Worm (Caenorhabditis elegans) whole organism, mixed stage, embryonic: ENCODE measurements around the gene F25G6.1.
A peak's percentile ranks its signal among the peaks of the same experiment; 100 is the strongest.

Source experiments
- M03D4.4 ChIP-seq: sonication (generic microtip); optimal IDR thresholded peaks from 2 replicates; lab custom pipeline; 2017; ENCODE audit warnings: mild to moderate bottlenecking, missing genetic modification characterization, missing compliant biosample characterization
- blmp-1 ChIP-seq: fragments of 150-350 bp; optimal IDR thresholded peaks from 2 replicates; lab custom pipeline; 2014; ENCODE audit warnings: missing biosample characterization, missing genetic modification characterization
- ceh-43 ChIP-seq: fragments of 200-800 bp; sonication (Bioruptor generic); optimal IDR thresholded peaks from 2 replicates; lab custom pipeline; 2018; ENCODE audit warnings: mild to moderate bottlenecking, missing genetic modification characterization, moderate library complexity, missing compliant biosample characterization
- ces-1 ChIP-seq: fragments of 150-350 bp; optimal IDR thresholded peaks from 2 replicates; lab custom pipeline; 2014; ENCODE audit warnings: missing biosample characterization, missing genetic modification reagents, missing genetic modification characterization
- cnd-1 ChIP-seq: fragments of 200-800 bp; sonication (Bioruptor generic); optimal IDR thresholded peaks from 2 replicates; lab custom pipeline; 2018; ENCODE audit warnings: mild to moderate bottlenecking, missing genetic modification characterization, missing compliant biosample characterization
- drap-1 ChIP-seq: fragments of 200-800 bp; sonication (Bioruptor generic); optimal IDR thresholded peaks from 3 replicates; lab custom pipeline; 2018; ENCODE audit warnings: mild to moderate bottlenecking, missing genetic modification characterization, missing compliant biosample characterization
- elt-1 ChIP-seq: sonication (generic microtip); optimal IDR thresholded peaks from 2 replicates; lab custom pipeline; 2017; ENCODE audit warnings: missing genetic modification characterization, mild to moderate bottlenecking, missing compliant biosample characterization, antibody characterized with exemption, moderate library complexity, borderline replicate concordance; ENCODE audit not compliant: insufficient read depth
- elt-3 ChIP-seq: fragments of 150-350 bp; optimal IDR thresholded peaks from 2 replicates; lab custom pipeline; 2014; ENCODE audit warnings: missing biosample characterization, missing genetic modification characterization
- flh-1 ChIP-seq: fragments of 200-800 bp; sonication (Bioruptor generic); optimal IDR thresholded peaks from 2 replicates; lab custom pipeline; 2018; ENCODE audit warnings: mild to moderate bottlenecking, missing genetic modification characterization, moderate library complexity, missing compliant biosample characterization
- ham-2 ChIP-seq: fragments of 200-800 bp; sonication (Bioruptor generic); optimal IDR thresholded peaks from 2 replicates; lab custom pipeline; 2018; ENCODE audit warnings: mild to moderate bottlenecking, missing genetic modification characterization, missing compliant biosample characterization
- hlh-1 ChIP-seq: fragments of 150-350 bp; optimal IDR thresholded peaks from 2 replicates; lab custom pipeline; 2014; ENCODE audit warnings: missing biosample characterization, missing genetic modification reagents, missing genetic modification characterization
- lin-13 ChIP-seq: fragments of 150-350 bp; optimal IDR thresholded peaks from 2 replicates; lab custom pipeline; 2014; ENCODE audit warnings: missing biosample characterization, missing genetic modification characterization
- lin-32 ChIP-seq: fragments of 200-800 bp; sonication (Bioruptor generic); optimal IDR thresholded peaks from 2 replicates; lab custom pipeline; 2018; ENCODE audit warnings: mild to moderate bottlenecking, missing genetic modification characterization, missing compliant biosample characterization
- lsy-2 ChIP-seq: fragments of 150-350 bp; optimal IDR thresholded peaks from 2 replicates; lab custom pipeline; 2014; ENCODE audit warnings: missing biosample characterization, missing genetic modification characterization
- mab-5 ChIP-seq: fragments of 150-350 bp; optimal IDR thresholded peaks from 2 replicates; lab custom pipeline; 2014; ENCODE audit warnings: missing biosample characterization, missing genetic modification characterization
- mep-1 ChIP-seq: fragments of 150-350 bp; optimal IDR thresholded peaks from 2 replicates; lab custom pipeline; 2017; ENCODE audit warnings: missing biosample characterization, missing genetic modification reagents, missing genetic modification characterization, inconsistent platforms
- mls-2 ChIP-seq: sonication (generic microtip); optimal IDR thresholded peaks from 2 replicates; lab custom pipeline; 2016; ENCODE audit warnings: mild to moderate bottlenecking, missing genetic modification characterization, moderate library complexity, missing compliant biosample characterization
- nhr-12 ChIP-seq: fragments of 150-350 bp; optimal IDR thresholded peaks from 2 replicates; lab custom pipeline; 2014; ENCODE audit warnings: missing biosample characterization, missing genetic modification characterization
- nhr-2 ChIP-seq: fragments of 150-350 bp; optimal IDR thresholded peaks from 2 replicates; lab custom pipeline; 2014; ENCODE audit warnings: missing biosample characterization, missing genetic modification characterization
- nhr-237 ChIP-seq: fragments of 150-350 bp; optimal IDR thresholded peaks from 2 replicates; lab custom pipeline; 2014; ENCODE audit warnings: missing biosample characterization, missing genetic modification characterization
- nhr-28 ChIP-seq: fragments of 150-350 bp; optimal IDR thresholded peaks from 2 replicates; lab custom pipeline; 2014; ENCODE audit warnings: missing biosample characterization, missing genetic modification characterization
- nhr-76 ChIP-seq: sonication (generic microtip); optimal IDR thresholded peaks from 2 replicates; lab custom pipeline; 2017; ENCODE audit warnings: missing biosample characterization, missing genetic modification characterization
- pha-4 ChIP-seq: fragments of 150-350 bp; optimal IDR thresholded peaks from 2 replicates; lab custom pipeline; 2018; ENCODE audit warnings: missing biosample characterization, missing genetic modification reagents, missing genetic modification characterization
- sem-2 ChIP-seq: fragments of 200-800 bp; sonication (Bioruptor generic); optimal IDR thresholded peaks from 2 replicates; lab custom pipeline; 2018; ENCODE audit warnings: mild to moderate bottlenecking, missing genetic modification characterization, missing compliant biosample characterization
- snpc-4 ChIP-seq: fragments of 150-350 bp; optimal IDR thresholded peaks from 2 replicates; lab custom pipeline; 2014; ENCODE audit warnings: missing biosample characterization, missing genetic modification characterization
- sptf-1 ChIP-seq: sonication (generic microtip); optimal IDR thresholded peaks from 2 replicates; lab custom pipeline; 2017; ENCODE audit warnings: mild to moderate bottlenecking, missing genetic modification characterization, moderate library complexity, missing compliant biosample characterization
- tbx-8 ChIP-seq: fragments of 200-800 bp; sonication (Bioruptor generic); optimal IDR thresholded peaks from 2 replicates; lab custom pipeline; 2018; ENCODE audit warnings: mild to moderate bottlenecking, missing genetic modification characterization, moderate library complexity, missing compliant biosample characterization
- unc-120 ChIP-seq: sonication (generic microtip); optimal IDR thresholded peaks from 2 replicates; lab custom pipeline; 2017; ENCODE audit warnings: missing genetic modification characterization, missing compliant biosample characterization; ENCODE audit not compliant: poor library complexity, severe bottlenecking
- unc-39 ChIP-seq: fragments of 150-350 bp; optimal IDR thresholded peaks from 2 replicates; lab custom pipeline; 2014; ENCODE audit warnings: missing biosample characterization, missing genetic modification characterization
- unc-62 ChIP-seq: fragments of 150-350 bp; optimal IDR thresholded peaks from 2 replicates; lab custom pipeline; 2014; ENCODE audit warnings: missing biosample characterization, missing genetic modification reagents, missing genetic modification characterization
- zip-8 ChIP-seq: fragments of 150-350 bp; optimal IDR thresholded peaks from 2 replicates; lab custom pipeline; 2014; ENCODE audit warnings: missing biosample characterization, missing genetic modification characterization

Gene F25G6.1

DNA sequence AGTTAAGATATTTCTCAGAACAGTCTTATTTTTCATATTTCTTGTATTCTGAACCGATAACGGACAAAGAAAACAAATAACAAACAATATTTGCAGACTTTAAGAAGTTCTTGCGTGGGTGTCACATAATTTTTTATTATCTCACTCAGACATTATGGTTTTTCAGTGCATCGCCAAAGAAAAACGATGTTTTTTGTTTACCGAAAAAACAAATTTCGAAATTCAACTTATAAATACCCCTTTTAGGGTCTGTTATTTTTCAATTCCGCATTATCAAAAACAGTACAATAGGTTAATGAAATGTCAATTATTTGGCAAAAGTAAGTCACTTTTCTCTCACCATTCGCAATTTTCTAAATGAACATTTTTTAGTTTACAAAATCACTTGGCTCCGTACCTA, 37.8 kb upstream of the F25G6.1 start, which contains the start of gene otpl-4:
TSS of gene otpl-4 (plus strand) at position 301 of the 400 bp plus-strand sequence.
- no peak for TF ChIP-seq flh-1
- no peak for TF ChIP-seq cnd-1 (tag; lab: Kevin White, UChicago)
- TF ChIP-seq zip-8 (tag; lab: Kevin White, UChicago), result no peak
- no peak for TF ChIP-seq pha-4 (tag; lab: Kevin White, UChicago)
- TF ChIP-seq ces-1, result no peak
- no peak for TF ChIP-seq nhr-2 (tag; lab: Kevin White, UChicago)
- TF ChIP-seq unc-39 (tag; lab: Kevin White, UChicago), result no peak
- TF ChIP-seq blmp-1 (tag; lab: Kevin White, UChicago), result no peak
- TF ChIP-seq nhr-28 (tag; lab: Kevin White, UChicago), result no peak
- TF ChIP-seq lsy-2, result no peak
- no peak for TF ChIP-seq mls-2
- no peak for TF ChIP-seq nhr-76 (tag; lab: Kevin White, UChicago)
- no peak for TF ChIP-seq unc-120 (tag; lab: Kevin White, UChicago)
- TF ChIP-seq lin-32 (GFP tag; lab: Kevin White, UChicago), result no peak
- TF ChIP-seq ham-2 (GFP tag; lab: Kevin White, UChicago), result no peak
- TF ChIP-seq snpc-4 (tag; lab: Kevin White, UChicago), result no peak

DNA sequence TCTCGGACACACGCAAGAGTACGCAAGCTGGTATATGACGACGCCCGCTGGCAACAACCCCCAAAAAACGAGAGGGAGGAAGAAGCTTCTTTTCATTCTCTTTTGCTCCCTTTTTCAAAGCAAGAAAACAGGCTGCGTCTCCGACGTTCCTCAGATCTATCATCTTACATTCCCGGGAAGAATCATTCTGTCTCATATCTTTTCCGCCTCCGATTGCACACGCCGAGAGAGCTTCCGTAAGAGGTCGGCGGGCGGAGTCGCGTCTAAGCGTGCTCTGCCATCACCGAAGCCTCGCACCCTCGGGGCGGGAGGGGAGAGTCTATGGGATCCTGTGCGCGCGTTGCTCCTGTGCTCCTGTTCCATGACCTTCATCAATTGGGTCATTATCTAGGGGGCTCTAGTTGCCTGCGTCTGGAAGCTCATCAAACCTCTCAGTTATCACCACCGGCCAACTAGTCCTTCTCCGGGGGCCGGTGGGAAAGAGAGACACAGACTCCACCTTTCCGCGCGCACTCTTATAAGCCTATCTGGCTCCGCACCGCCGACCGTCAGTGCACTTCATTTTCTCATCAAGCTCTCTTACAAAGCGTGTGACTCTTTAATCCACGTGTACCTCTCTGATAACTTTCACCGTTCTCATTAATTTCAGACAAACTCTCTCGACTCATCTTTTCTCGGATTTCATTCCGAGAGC, 29.2 kb upstream of the F25G6.1 start, which contains the start of the genes slc-17.8 and asns-1:
TSS of gene slc-17.8 (minus strand) at position 51 of the 694 bp plus-strand sequence.
TSS of gene asns-1 (plus strand) at position 644 of the 694 bp plus-strand sequence.
- TF ChIP-seq elt-1 (tag; lab: Kevin White, UChicago) (no peak), unc-120 (tag; lab: Kevin White, UChicago) (peak; percentile 37)

DNA sequence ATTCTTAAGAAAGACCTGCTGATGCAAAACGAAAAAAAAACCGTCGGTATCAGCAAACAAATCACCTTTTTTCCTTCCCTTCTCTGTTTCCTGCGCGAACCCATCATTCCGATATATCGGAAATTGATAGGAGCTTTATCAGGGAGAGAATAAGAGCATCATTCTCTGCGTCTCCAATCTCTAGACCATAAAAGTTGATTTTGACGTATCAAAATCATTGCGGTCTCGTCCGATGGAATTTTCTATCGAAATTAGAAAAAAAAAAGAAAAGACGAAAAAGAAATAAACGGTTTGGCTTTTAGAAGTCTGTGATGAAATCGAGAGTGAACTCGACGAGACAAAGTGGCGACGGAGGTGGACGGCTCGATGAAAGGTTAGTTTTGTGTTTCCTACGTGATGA, 25.9 kb upstream of the F25G6.1 start, which contains the start of gene stdh-4:
TSS of gene stdh-4 (plus strand) at position 301 of the 400 bp plus-strand sequence.
- TF ChIP-seq elt-3 (no peak), blmp-1 (tag; lab: Kevin White, UChicago) (no peak), lsy-2 (no peak), nhr-76 (tag; lab: Kevin White, UChicago) (no peak), sem-2 (no peak), nhr-237 (tag; lab: Kevin White, UChicago) (no peak), unc-62 (GFP tag; lab: Kevin White, UChicago) (no peak), zip-8 (tag; lab: Kevin White, UChicago) (no peak), nhr-2 (tag; lab: Kevin White, UChicago) (no peak), pha-4 (tag; lab: Kevin White, UChicago) (no peak), lin-13 (no peak), mep-1 (tag; lab: Kevin White, UChicago) (no peak), flh-1 (no peak), mab-5 (tag; lab: Kevin White, UChicago) (no peak), sptf-1 (tag; lab: Kevin White, UChicago) (no peak), elt-1 (tag; lab: Kevin White, UChicago) (no peak), nhr-12 (tag; lab: Kevin White, UChicago) (no peak), hlh-1 (no peak), drap-1 (no peak), lin-32 (GFP tag; lab: Kevin White, UChicago) (no peak)

DNA sequence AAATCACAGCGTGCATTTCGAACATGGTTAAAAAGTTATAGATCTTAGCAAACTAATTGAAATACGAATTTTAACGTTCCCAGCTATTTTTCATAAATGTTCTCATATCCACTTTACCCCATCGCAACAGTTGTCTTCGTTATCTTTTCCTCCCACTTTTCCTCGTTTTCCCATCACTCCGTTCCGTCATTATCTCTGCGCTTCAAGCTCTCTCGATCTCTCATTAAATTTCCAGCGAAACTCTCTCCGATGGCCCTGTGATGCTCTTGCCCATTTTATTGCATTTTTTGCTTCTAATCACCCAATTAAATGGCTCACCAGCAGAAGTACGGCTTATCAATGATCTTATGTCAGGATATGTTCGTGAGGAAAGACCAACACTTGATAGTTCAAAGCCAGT, 22.4 kb upstream of the F25G6.1 start, which contains the start of gene acr-15:
TSS of gene acr-15 (plus strand) at position 236 of the 400 bp plus-strand sequence.
- TF ChIP-seq M03D4.4 (tag; lab: Kevin White, UChicago) (no peak), mep-1 (tag; lab: Kevin White, UChicago) (no peak), hlh-1 (peak; percentile 56), unc-62 (GFP tag; lab: Kevin White, UChicago) (no peak), unc-120 (tag; lab: Kevin White, UChicago) (no peak), mab-5 (tag; lab: Kevin White, UChicago) (no peak), nhr-237 (tag; lab: Kevin White, UChicago) (no peak)

DNA sequence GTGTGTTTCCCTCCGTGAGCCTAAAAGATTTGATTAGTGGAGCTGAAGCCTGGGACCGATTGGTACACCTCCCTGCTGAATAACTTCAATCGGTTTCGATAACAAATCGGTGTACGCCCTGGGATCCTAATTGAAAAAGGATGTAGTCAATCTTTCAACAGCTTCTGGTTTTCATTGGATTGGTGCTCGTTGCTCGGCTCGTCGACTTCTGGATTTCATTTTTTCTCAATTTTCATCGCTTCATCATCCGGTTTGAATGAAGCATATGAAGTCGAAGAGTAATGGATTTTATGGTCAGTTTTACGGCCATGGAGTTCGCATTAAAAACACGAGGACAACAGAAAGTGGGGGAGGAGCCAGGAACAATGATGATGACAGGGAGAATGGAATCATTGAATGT, 18.9 kb upstream of the F25G6.1 start:
- TF ChIP-seq tbx-8 (GFP tag; lab: Kevin White, UChicago) (no peak), mep-1 (tag; lab: Kevin White, UChicago) (no peak), nhr-12 (tag; lab: Kevin White, UChicago) (no peak), unc-120 (tag; lab: Kevin White, UChicago) (no peak), ceh-43 (GFP tag; lab: Kevin White, UChicago) (no peak), nhr-2 (tag; lab: Kevin White, UChicago) (no peak), mab-5 (tag; lab: Kevin White, UChicago) (no peak), drap-1 (no peak), unc-62 (GFP tag; lab: Kevin White, UChicago) (no peak), ham-2 (GFP tag; lab: Kevin White, UChicago) (no peak), blmp-1 (tag; lab: Kevin White, UChicago) (no peak), cnd-1 (tag; lab: Kevin White, UChicago) (no peak), nhr-28 (tag; lab: Kevin White, UChicago) (no peak), nhr-76 (tag; lab: Kevin White, UChicago) (no peak), M03D4.4 (tag; lab: Kevin White, UChicago) (no peak), nhr-237 (tag; lab: Kevin White, UChicago) (no peak), flh-1 (no peak)
